Fruit fly (Drosophila melanogaster): ENCODE data around the gene Hsp26.

Gene Hsp26

dm6 chr3L:9422636-9423419, 45.6 kb upstream of the Hsp26 start, which contains the start of gene aay (continued):
- TF ChIP-seq hbn (GFP tag; IDR thresholded peaks at IDR 0.05; ENCODE audit: partially characterized antibody): no peak
- peak; percentile 97 for TF ChIP-seq cato (GFP tag; optimal IDR thresholded peaks at IDR 0.05; ENCODE audit: borderline replicate concordance)
- peak; percentile 96 for TF ChIP-seq fu2 (GFP tag; optimal IDR thresholded peaks at IDR 0.05)
- peak; percentile 97 for TF ChIP-seq CG34376 (GFP tag; optimal IDR thresholded peaks at IDR 0.05)
- peak; percentile 99 for TF ChIP-seq unpg (GFP tag; optimal IDR thresholded peaks at IDR 0.05)
- TF ChIP-seq CoRest (tag; optimal IDR thresholded peaks at IDR 0.05): peak; percentile 99
- TF ChIP-seq Hmx (GFP tag; optimal IDR thresholded peaks at IDR 0.05): peak; percentile 96
- TF ChIP-seq CG13296 (GFP tag; optimal IDR thresholded peaks at IDR 0.05): peak; percentile 99
- no peak for TF ChIP-seq Doc3 (GFP tag; IDR thresholded peaks at IDR 0.05; ENCODE audit: partially characterized antibody)
- peak; percentile 99 for TF ChIP-seq Sox100B (GFP tag; optimal IDR thresholded peaks at IDR 0.05)
- TF ChIP-seq ro (GFP tag; IDR thresholded peaks at IDR 0.05): peak; percentile 96
- TF ChIP-seq tll (GFP tag; optimal IDR thresholded peaks at IDR 0.05): peak; percentile 19 to 83
- peak; percentile 97 for TF ChIP-seq CG4707 (GFP tag; optimal IDR thresholded peaks at IDR 0.05)
- peak; percentile 99 for TF ChIP-seq CG4424 (GFP tag; optimal IDR thresholded peaks at IDR 0.05)
- peak; percentile 94 for TF ChIP-seq MBD-R2 (GFP tag; IDR thresholded peaks at IDR 0.05)
- TF ChIP-seq tin (GFP tag; optimal IDR thresholded peaks at IDR 0.05): peak; percentile 98
- peak; percentile 88 for TF ChIP-seq her (GFP tag; optimal IDR thresholded peaks at IDR 0.05)
- peak; percentile 98 for TF ChIP-seq Meics (GFP tag; optimal IDR thresholded peaks at IDR 0.05)
- TF ChIP-seq CG4282 (GFP tag; optimal IDR thresholded peaks at IDR 0.05): peak; percentile 92
- TF ChIP-seq NFAT (GFP tag; IDR thresholded peaks at IDR 0.05): peak; percentile 92
- peak; percentile 97 for TF ChIP-seq ken (GFP tag; IDR thresholded peaks at IDR 0.05)
- TF ChIP-seq CrebB (tag; optimal IDR thresholded peaks at IDR 0.05): peak; percentile 99
- TF ChIP-seq Dip3 (GFP tag; optimal IDR thresholded peaks at IDR 0.05): peak; percentile 98
- TF ChIP-seq CG4360 (GFP tag; IDR thresholded peaks at IDR 0.05): peak; percentile 84
- TF ChIP-seq CG30403 (GFP tag; optimal IDR thresholded peaks at IDR 0.05): peak; percentile 99
- peak; percentile 90 for TF ChIP-seq dati (GFP tag; IDR thresholded peaks at IDR 0.05)
- peak; percentile 100 for TF ChIP-seq CG18262 (tag; optimal IDR thresholded peaks at IDR 0.05)
- TF ChIP-seq Atf3 (GFP tag; optimal IDR thresholded peaks at IDR 0.05): peak; percentile 97
- TF ChIP-seq CG17186 (GFP tag; optimal IDR thresholded peaks at IDR 0.05): peak; percentile 92
- TF ChIP-seq z (GFP tag; IDR thresholded peaks at IDR 0.05): peak; percentile 88
- no peak for TF ChIP-seq prd (optimal IDR thresholded peaks at IDR 0.05)
- peak; percentile 99 for TF ChIP-seq prd (GFP tag; IDR thresholded peaks at IDR 0.05)
- TF ChIP-seq Tbp (GFP tag; optimal IDR thresholded peaks at IDR 0.05): no peak
- peak; percentile 98 for TF ChIP-seq sug (tag; optimal IDR thresholded peaks at IDR 0.05)
- TF ChIP-seq CG7839 (tag; optimal IDR thresholded peaks at IDR 0.05): peak; percentile 99
- peak; percentile 96 for TF ChIP-seq sens-2 (GFP tag; IDR thresholded peaks at IDR 0.05)
- no peak for TF ChIP-seq Lpt (GFP tag; optimal IDR thresholded peaks at IDR 0.05)
- TF ChIP-seq CG9797 (GFP tag; optimal IDR thresholded peaks at IDR 0.05): peak; percentile 51
- TF ChIP-seq CG17612 (GFP tag; IDR thresholded peaks at IDR 0.05): peak; percentile 95
- TF ChIP-seq row (GFP tag; IDR thresholded peaks at IDR 0.05): peak; percentile 99
- TF ChIP-seq pita (GFP tag; optimal IDR thresholded peaks at IDR 0.05): no peak
- peak; percentile 60 to 80 for TF ChIP-seq Trl (optimal IDR thresholded peaks at IDR 0.05)
- peak; percentile 95 for TF ChIP-seq Trl (GFP tag; optimal IDR thresholded peaks at IDR 0.05)
- TF ChIP-seq inv (GFP tag; IDR thresholded peaks at IDR 0.05; ENCODE audit: partially characterized antibody): no peak
- peak; percentile 94 for TF ChIP-seq Usf (GFP tag; optimal IDR thresholded peaks at IDR 0.05)
- peak; percentile 99 for TF ChIP-seq CG17829 (tag; optimal IDR thresholded peaks at IDR 0.05)
- TF ChIP-seq cg (GFP tag; optimal IDR thresholded peaks at IDR 0.05): peak; percentile 84
- peak; percentile 66 to 81 for TF ChIP-seq insv (GFP tag; optimal IDR thresholded peaks at IDR 0.05)
- peak; percentile 100 for TF ChIP-seq Sox102F (GFP tag; optimal IDR thresholded peaks at IDR 0.05)
- peak; percentile 98 for TF ChIP-seq CG12104 (GFP tag; optimal IDR thresholded peaks at IDR 0.05)
